Worm (Caenorhabditis elegans) whole organism, L3 larva: ENCODE measurements around the gene sod-3.

Experiments
- R02D3.7 ChIP-seq: fragments of 150-350 bp; optimal IDR thresholded peaks from 2 replicates; lab custom pipeline; 2014; ENCODE audit warnings: missing biosample characterization, missing genetic modification characterization
- ZK546.5 ChIP-seq: sonication (generic microtip); optimal IDR thresholded peaks from 2 replicates; lab custom pipeline; 2017; ENCODE audit warnings: missing biosample characterization, missing genetic modification characterization
- ama-1 ChIP-seq: fragments of 150-350 bp; optimal IDR thresholded peaks from 2 replicates; lab custom pipeline; 2018
- ceh-9 ChIP-seq: sonication (generic microtip); optimal IDR thresholded peaks from 2 replicates; lab custom pipeline; 2018; ENCODE audit warnings: missing biosample characterization, missing genetic modification characterization
- egl-5 ChIP-seq: fragments of 150-350 bp; optimal IDR thresholded peaks from 2 replicates; lab custom pipeline; 2017; ENCODE audit warnings: missing biosample characterization, missing genetic modification reagents, missing genetic modification characterization, inconsistent platforms
- elt-2 ChIP-seq: sonication (generic microtip); optimal IDR thresholded peaks from 2 replicates; lab custom pipeline; 2016; ENCODE audit warnings: missing genetic modification reagents, mild to moderate bottlenecking, missing genetic modification characterization, missing compliant biosample characterization
- elt-3 ChIP-seq, 3 experiments: fragments of 150-350 bp in 1 of 3; sonication (generic microtip) in 2 of 3; optimal IDR thresholded peaks; 2 replicates in 2 of 3; 4 replicates in 1 of 3; lab custom pipeline; 2014 to 2017; ENCODE audit warnings: missing biosample characterization in 3 of 3, missing genetic modification characterization in 3 of 3
- fkh-10 ChIP-seq: sonication (generic microtip); optimal IDR thresholded peaks from 2 replicates; lab custom pipeline; 2017; ENCODE audit warnings: missing biosample characterization, missing genetic modification reagents, missing genetic modification characterization
- fkh-2 ChIP-seq: fragments of 150-350 bp; optimal IDR thresholded peaks from 2 replicates; lab custom pipeline; 2014; ENCODE audit warnings: missing biosample characterization, missing genetic modification reagents, missing genetic modification characterization
- fos-1 ChIP-seq: fragments of 150-350 bp; optimal IDR thresholded peaks from 2 replicates; lab custom pipeline; 2014; ENCODE audit warnings: missing biosample characterization, missing genetic modification characterization
- lin-15B ChIP-seq: fragments of 150-350 bp; optimal IDR thresholded peaks from 2 replicates; lab custom pipeline; 2014; ENCODE audit warnings: missing biosample characterization, missing genetic modification characterization
- lin-39 ChIP-seq: fragments of 150-350 bp; optimal IDR thresholded peaks from 2 replicates; lab custom pipeline; 2018; ENCODE audit warnings: missing biosample characterization, missing genetic modification reagents, missing genetic modification characterization
- lsy-12 ChIP-seq: sonication (generic microtip); optimal IDR thresholded peaks from 2 replicates; lab custom pipeline; 2016; ENCODE audit warnings: mild to moderate bottlenecking, missing genetic modification characterization, missing compliant biosample characterization
- mdl-1 ChIP-seq: fragments of 150-350 bp; optimal IDR thresholded peaks from 2 replicates; lab custom pipeline; 2014; ENCODE audit warnings: missing biosample characterization, missing genetic modification characterization
- mml-1 ChIP-seq: fragments of 150-350 bp; sonication (generic microtip); optimal IDR thresholded peaks from 3 replicates; lab custom pipeline; 2014; ENCODE audit warnings: missing biosample characterization, missing genetic modification characterization
- nfya-1 ChIP-seq: sonication (generic microtip); optimal IDR thresholded peaks from 2 replicates; lab custom pipeline; 2017; ENCODE audit warnings: missing genetic modification characterization, mild to moderate bottlenecking, missing compliant biosample characterization, antibody characterized with exemption, moderate library complexity; ENCODE audit not compliant: insufficient read depth
- nhr-11 ChIP-seq: fragments of 150-350 bp; optimal IDR thresholded peaks from 2 replicates; lab custom pipeline; 2014; ENCODE audit warnings: missing biosample characterization, missing genetic modification characterization
- nhr-12 ChIP-seq: fragments of 150-350 bp; optimal IDR thresholded peaks from 2 replicates; lab custom pipeline; 2014; ENCODE audit warnings: missing biosample characterization, missing genetic modification characterization
- nhr-23 ChIP-seq: fragments of 150-350 bp; optimal IDR thresholded peaks from 2 replicates; lab custom pipeline; 2014; ENCODE audit warnings: missing biosample characterization, missing genetic modification reagents, missing genetic modification characterization
- nhr-237 ChIP-seq: fragments of 150-350 bp; optimal IDR thresholded peaks from 2 replicates; lab custom pipeline; 2014; ENCODE audit warnings: missing biosample characterization, missing genetic modification characterization
- nhr-25 ChIP-seq: sonication (generic microtip); optimal IDR thresholded peaks from 2 replicates; lab custom pipeline; 2017; ENCODE audit warnings: missing biosample characterization, missing genetic modification characterization
- nhr-28 ChIP-seq: fragments of 150-350 bp; optimal IDR thresholded peaks from 2 replicates; lab custom pipeline; 2014; ENCODE audit warnings: missing biosample characterization, missing genetic modification characterization
- pha-4 ChIP-seq: fragments of 150-350 bp; optimal IDR thresholded peaks from 2 replicates; lab custom pipeline; 2014; ENCODE audit warnings: missing biosample characterization, missing genetic modification reagents, missing genetic modification characterization
- pqm-1 ChIP-seq: fragments of 150-350 bp; optimal IDR thresholded peaks from 2 replicates; lab custom pipeline; 2017; ENCODE audit warnings: missing biosample characterization, missing genetic modification characterization, inconsistent platforms
- sea-2 ChIP-seq: fragments of 150-350 bp; sonication (generic microtip); optimal IDR thresholded peaks from 4 replicates; lab custom pipeline; 2014; ENCODE audit warnings: missing biosample characterization, missing genetic modification reagents, missing genetic modification characterization
- skn-1 ChIP-seq: fragments of 150-350 bp; optimal IDR thresholded peaks from 2 replicates; lab custom pipeline; 2014; ENCODE audit warnings: missing biosample characterization, missing genetic modification characterization
- snpc-4 ChIP-seq: fragments of 150-350 bp; optimal IDR thresholded peaks from 2 replicates; lab custom pipeline; 2014; ENCODE audit warnings: missing biosample characterization, missing genetic modification characterization
- zag-1 ChIP-seq: fragments of 150-350 bp; optimal IDR thresholded peaks from 2 replicates; lab custom pipeline; 2014; ENCODE audit warnings: missing biosample characterization, missing genetic modification characterization
- ztf-11 ChIP-seq: fragments of 150-350 bp; optimal IDR thresholded peaks from 2 replicates; lab custom pipeline; 2014; ENCODE audit warnings: missing biosample characterization, missing genetic modification characterization
- ztf-4 ChIP-seq: fragments of 150-350 bp; optimal IDR thresholded peaks from 2 replicates; lab custom pipeline; 2014; ENCODE audit warnings: missing biosample characterization, missing genetic modification characterization

Gene sod-3

DNA sequence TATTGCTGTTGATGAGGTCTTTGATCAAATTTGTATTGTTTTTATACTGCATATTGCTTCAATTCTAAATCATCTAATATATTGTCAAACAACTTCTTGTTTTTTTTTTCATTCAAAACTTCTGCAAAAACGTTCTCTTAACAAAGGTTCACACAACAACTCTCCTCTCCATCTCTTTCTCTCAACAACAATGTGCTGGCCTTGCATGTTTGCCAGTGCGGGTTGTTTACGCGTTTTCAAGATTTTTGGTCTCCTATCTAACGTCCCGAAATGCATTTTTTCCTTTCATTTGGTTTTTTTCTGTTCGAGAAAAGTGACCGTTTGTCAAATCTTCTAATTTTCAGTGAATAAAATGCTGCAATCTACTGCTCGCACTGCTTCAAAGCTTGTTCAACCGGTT is at the start of gene sod-3:
TSS of gene sod-3 (plus strand) at position 338 of the 400 bp plus-strand sequence.
- TF ChIP-seq nhr-28 (tag; lab: Kevin White, UChicago) (no peak), lin-39 (tag; lab: Kevin White, UChicago) (peak; percentile 15), pha-4 (peak; percentile 57)

DNA sequence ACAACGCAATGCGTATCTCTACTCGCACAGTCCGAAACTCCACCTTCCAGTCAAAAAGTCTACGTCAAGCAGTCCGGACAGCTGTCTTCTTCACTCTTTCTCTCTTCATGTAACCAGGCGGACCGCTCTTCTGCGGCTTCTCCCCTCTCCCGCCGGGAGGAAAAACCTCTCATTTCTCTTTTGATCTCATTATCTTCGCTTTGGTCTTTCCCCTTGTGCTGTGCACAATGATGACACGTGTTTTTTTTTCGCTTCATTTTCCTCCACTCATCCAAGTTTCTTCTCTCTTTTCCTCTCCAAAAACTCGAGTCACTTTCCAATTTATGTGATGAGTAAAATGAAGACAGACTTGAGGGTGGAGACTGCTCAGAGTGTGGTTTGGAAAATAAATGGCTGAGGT is 49.6 kb upstream of the sod-3 start, which contains the start of gene F35B3.7:
TSS of gene F35B3.7 (minus strand) at position 133 of the 400 bp plus-strand sequence.
- TF ChIP-seq egl-5 (tag; lab: Kevin White, UChicago) (peak; percentile 48), nhr-11 (peak; percentile 33), R02D3.7 (no peak), lin-39 (tag; lab: Kevin White, UChicago) (peak; percentile 46)

DNA sequence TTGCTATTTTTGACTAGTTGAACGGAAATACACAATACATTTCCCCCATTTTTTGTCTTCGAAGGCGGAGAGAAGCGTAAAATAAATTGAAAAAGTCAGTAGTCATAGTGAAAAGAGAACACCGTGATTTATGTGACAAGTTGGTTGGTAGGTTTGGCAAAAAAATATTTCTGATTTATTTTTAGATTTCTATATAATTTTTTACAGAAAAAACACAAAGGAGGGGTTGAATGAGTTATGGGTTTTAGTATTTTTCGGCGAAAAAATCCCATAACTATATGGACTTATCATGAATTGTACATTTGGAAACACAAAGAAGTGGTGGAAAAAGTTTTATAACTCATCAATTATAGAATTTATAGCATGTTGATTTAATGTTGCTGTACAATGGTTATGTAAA is 47.0 kb upstream of the sod-3 start, which contains the start of gene C30G4.2:
TSS of gene C30G4.2 (minus strand) at position 101 of the 400 bp plus-strand sequence.
- TF ChIP-seq ZK546.5 (no peak), zag-1 (tag; lab: Kevin White, UChicago) (no peak), fkh-2 (no peak), ceh-9 (no peak), pqm-1 (tag; lab: Kevin White, UChicago) (no peak), elt-3 (tag; optimal IDR thresholded peaks at IDR 0.05; lab: Kevin White, UChicago) (no peak), mdl-1 (tag; lab: Kevin White, UChicago) (no peak), ztf-11 (tag; lab: Kevin White, UChicago) (no peak)
- TF ChIP-seq, all 47 proteins: peak for 0

DNA sequence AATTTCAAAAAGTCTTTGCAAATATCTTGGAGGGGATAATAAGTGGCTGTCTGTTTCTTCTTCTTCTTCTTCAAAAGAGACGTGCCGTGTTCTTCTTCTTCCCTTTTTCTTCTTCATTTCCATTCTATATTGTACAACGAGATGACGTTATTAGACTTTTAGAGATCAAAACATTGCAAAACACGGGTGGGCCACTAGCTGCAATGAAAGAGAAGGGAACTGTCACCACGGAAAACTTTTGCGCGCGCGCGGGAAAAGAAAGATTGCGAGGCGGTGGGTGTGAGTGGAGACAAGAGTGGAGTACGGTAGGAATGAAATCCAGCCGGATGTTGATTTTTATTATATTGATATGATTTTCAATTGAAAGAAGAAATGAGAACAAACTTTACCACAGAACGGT is 38.4 kb upstream of the sod-3 start:
- peak; percentile 29 for TF ChIP-seq lin-15B (tag; lab: Kevin White, UChicago)
- no peak for TF ChIP-seq nhr-237 (tag; lab: Kevin White, UChicago)
- TF ChIP-seq nhr-23 (tag; lab: Kevin White, UChicago), result peak; percentile 4

DNA sequence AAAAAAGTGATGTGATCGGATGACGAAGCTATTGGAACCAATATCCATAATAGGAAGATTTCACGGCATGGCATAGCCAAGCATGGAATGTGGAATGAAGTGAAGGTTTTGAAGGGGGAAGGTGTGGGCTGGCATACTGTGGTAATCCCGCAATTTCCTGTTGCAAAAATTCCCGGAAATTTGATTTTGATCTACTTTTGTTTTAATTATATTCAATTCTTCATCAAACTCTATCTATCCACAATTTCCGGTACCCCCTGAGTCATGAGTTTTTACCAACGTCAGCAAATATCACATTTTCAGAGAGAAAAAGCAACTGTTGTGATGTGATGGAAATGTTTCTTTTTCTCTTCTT is 37.1 kb upstream of the sod-3 start, which contains the start of gene gcy-11:
TSS of gene gcy-11 (minus strand) at position 101 of the 355 bp plus-strand sequence.
- TF ChIP-seq nfya-1, result no peak
- TF ChIP-seq lsy-12 (tag; lab: Kevin White, UChicago), result no peak
- TF ChIP-seq mml-1 (tag; lab: Kevin White, UChicago), result no peak
- no peak for TF ChIP-seq nhr-12
- no peak for TF ChIP-seq elt-3 (tag; optimal IDR thresholded peaks at IDR 0.05; lab: Kevin White, UChicago)
- no peak for TF ChIP-seq skn-1 (tag; lab: Kevin White, UChicago)

DNA sequence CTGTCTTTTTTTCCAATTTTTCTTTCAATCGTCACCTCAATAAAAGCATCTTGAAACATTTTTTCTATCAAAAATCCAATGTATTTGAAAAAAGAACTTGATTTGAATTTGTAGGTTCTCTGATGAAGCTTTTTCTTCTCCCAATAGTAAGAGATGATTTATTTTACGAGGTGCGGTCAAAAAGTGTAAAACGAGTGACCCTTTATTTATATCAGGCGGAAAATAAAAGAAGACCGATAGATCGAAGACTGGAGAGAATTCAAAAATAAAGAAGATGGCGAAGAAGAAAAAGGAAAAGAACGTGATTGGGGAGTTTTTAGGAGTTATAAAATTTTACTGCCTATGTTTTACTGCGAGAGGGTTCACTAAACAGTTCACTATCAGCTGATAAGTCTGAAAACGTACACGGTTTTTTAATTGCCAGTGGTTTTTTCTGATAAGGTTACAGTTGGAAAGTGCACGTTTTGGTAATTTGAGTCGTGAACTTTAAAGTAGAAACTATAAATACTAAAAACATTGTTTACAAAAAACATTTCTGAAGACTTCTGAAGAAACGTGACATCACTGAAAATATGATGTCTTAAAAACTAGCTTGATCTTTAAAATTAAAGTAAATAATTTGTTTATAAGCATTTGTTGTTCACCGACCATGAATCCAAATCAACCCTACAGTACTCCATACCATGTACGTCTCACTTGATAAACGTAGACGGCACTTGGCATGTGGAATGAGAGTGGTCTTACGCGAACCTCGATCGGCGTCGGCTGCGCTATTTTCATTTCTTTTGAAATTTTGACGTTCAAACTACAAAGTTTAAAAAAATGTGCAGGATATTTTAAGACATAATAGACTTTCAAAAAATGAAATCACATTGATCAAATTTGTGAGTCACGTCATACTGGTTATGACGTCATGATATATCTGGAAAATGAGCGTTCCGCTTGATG is 36.4 kb upstream of the sod-3 start:
- TF ChIP-seq snpc-4, result peak; percentile 37
- no peak for TF ChIP-seq ZK546.5
- TF ChIP-seq pqm-1 (tag; lab: Kevin White, UChicago), result peak; percentile 69
- TF ChIP-seq ztf-4 (tag; lab: Kevin White, UChicago), result peak; percentile 54
- TF ChIP-seq lin-39 (tag; lab: Kevin White, UChicago), result no peak
- peak; percentile 39 for TF ChIP-seq ama-1 (lab: Kevin White, UChicago)
- TF ChIP-seq elt-2 (tag; lab: Kevin White, UChicago), result peak; percentile 78

DNA sequence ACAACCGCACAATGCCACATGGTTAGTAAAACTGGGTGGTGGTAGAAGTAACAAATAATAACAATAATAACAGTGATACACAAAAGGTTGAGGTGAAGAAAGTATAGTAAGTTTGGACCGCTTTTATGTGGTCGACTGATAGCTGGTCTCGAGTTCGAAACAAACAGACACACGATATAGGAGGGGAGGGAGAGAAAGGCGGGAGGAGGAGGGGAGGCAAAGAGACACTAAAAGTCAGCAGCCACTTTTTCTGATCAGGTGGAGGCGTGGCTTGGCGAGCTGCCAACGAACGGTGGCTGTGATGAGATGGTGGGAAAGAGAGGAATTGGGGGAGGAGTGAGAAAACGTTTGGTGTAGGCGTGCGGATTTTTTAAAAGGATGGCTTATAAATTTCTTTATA is 34.2 kb upstream of the sod-3 start:
- TF ChIP-seq fkh-10, result no peak
- peak; percentile 11 for TF ChIP-seq elt-2 (tag; lab: Kevin White, UChicago)
- TF ChIP-seq pha-4, result peak; percentile 39
- TF ChIP-seq fkh-2, result no peak

DNA sequence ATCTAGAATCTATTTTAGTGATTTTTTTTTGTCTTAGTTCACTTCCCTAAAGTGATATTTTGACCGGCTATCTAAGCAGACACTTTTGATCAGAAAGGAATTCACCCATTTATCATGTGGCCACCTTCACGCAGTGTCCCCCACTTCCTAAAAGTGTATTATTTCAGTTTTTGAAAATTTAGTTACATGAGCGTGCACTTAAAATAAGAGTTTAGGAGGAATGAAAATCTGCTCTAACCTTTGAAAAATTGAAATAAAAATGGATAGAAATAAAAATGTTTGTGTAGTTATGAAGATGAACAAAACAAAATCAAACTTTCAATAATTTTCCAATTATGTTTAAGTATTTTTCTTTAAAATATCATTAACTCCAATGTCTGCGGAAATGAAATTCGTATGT is 32.8 kb upstream of the sod-3 start:
- TF ChIP-seq ama-1 (lab: Kevin White, UChicago), result no peak
- TF ChIP-seq sea-2 (GFP tag; lab: Kevin White, UChicago), result no peak
- TF ChIP-seq nhr-237 (tag; lab: Kevin White, UChicago), result no peak
- TF ChIP-seq fos-1 (tag; lab: Kevin White, UChicago), result no peak
- TF ChIP-seq lsy-12 (tag; lab: Kevin White, UChicago), result no peak
- no peak for TF ChIP-seq nhr-25 (tag; lab: Kevin White, UChicago)
- TF ChIP-seq fkh-10, result no peak
